Worm (Caenorhabditis elegans) whole organism, early embryonic: Measurements from ENCODE around the gene C25B8.8.

Experiments
- B0310.2 ChIP-seq: sonication (generic microtip); optimal IDR thresholded peaks from 2 replicates; lab custom pipeline; 2016; ENCODE audit warnings: mild to moderate bottlenecking, missing genetic modification characterization, missing compliant biosample characterization
- F13C5.2 ChIP-seq: sonication (generic microtip); optimal IDR thresholded peaks from 2 replicates; lab custom pipeline; 2017; ENCODE audit warnings: mild to moderate bottlenecking, missing genetic modification characterization, inconsistent platforms, missing compliant biosample characterization
- aly-1 ChIP-seq: sonication (generic microtip); optimal IDR thresholded peaks from 2 replicates; lab custom pipeline; 2016; ENCODE audit warnings: missing genetic modification characterization, missing compliant biosample characterization
- ama-1 ChIP-seq: fragments of 150-350 bp; optimal IDR thresholded peaks from 2 replicates; lab custom pipeline; 2014
- ceh-13 ChIP-seq: fragments of 200-800 bp; sonication (Bioruptor generic); optimal IDR thresholded peaks from 2 replicates; lab custom pipeline; 2018; ENCODE audit warnings: mild to moderate bottlenecking, missing genetic modification characterization, missing compliant biosample characterization
- ceh-36 ChIP-seq: sonication (generic microtip); optimal IDR thresholded peaks from 2 replicates; lab custom pipeline; 2016; ENCODE audit warnings: missing genetic modification characterization, inconsistent platforms, missing compliant biosample characterization
- ets-7 ChIP-seq: sonication (generic microtip); optimal IDR thresholded peaks from 2 replicates; lab custom pipeline; 2016; ENCODE audit warnings: missing genotype, missing genetic modification characterization, missing compliant biosample characterization
- flt-1 ChIP-seq: fragments of 200-800 bp; sonication (Bioruptor generic); IDR thresholded peaks from 2 replicates; pipeline ENCODE4 v1.3.6; 2022; ENCODE audit warnings: missing genetic modification characterization, missing compliant biosample characterization
- hmbx-1 ChIP-seq: sonication (generic microtip); optimal IDR thresholded peaks from 2 replicates; lab custom pipeline; 2016; ENCODE audit warnings: mild to moderate bottlenecking, missing genetic modification characterization, missing compliant biosample characterization
- hmg-4 ChIP-seq: fragments of 200-800 bp; sonication (Bioruptor generic); optimal IDR thresholded peaks from 2 replicates; lab custom pipeline; 2018; ENCODE audit warnings: mild to moderate bottlenecking, missing genetic modification characterization, missing compliant biosample characterization
- hnd-1 ChIP-seq: sonication (generic microtip); optimal IDR thresholded peaks from 2 replicates; lab custom pipeline; 2016; ENCODE audit warnings: missing genetic modification characterization, missing compliant biosample characterization
- pes-1 ChIP-seq: fragments of 200-800 bp; sonication (Bioruptor generic); IDR thresholded peaks from 2 replicates; pipeline ENCODE4 v1.3.6; 2022; ENCODE audit warnings: missing genetic modification reagents, missing genetic modification characterization, missing compliant biosample characterization
- scrt-1 ChIP-seq: fragments of 200-800 bp; sonication (Bioruptor generic); IDR thresholded peaks from 2 replicates; pipeline ENCODE4 v1.3.6; 2022; ENCODE audit warnings: missing genetic modification characterization, missing compliant biosample characterization
- sea-1 ChIP-seq: fragments of 200-800 bp; sonication (Bioruptor generic); conservative IDR thresholded peaks from 2 replicates; pipeline ENCODE4 v1.3.6; 2022; ENCODE audit warnings: missing genetic modification characterization, missing compliant biosample characterization
- tbx-11 ChIP-seq: fragments of 200-800 bp; sonication (Bioruptor generic); IDR thresholded peaks from 2 replicates; pipeline ENCODE4 v1.3.6; 2022; ENCODE audit warnings: missing genetic modification characterization, missing compliant biosample characterization
- tbx-37 ChIP-seq: fragments of 200-800 bp; sonication (Bioruptor generic); conservative IDR thresholded peaks from 2 replicates; pipeline ENCODE4 v1.3.6; 2022; ENCODE audit warnings: missing genetic modification reagents, missing genetic modification characterization, missing compliant biosample characterization
- tra-4 ChIP-seq: sonication (generic microtip); optimal IDR thresholded peaks from 2 replicates; lab custom pipeline; 2017; ENCODE audit warnings: missing genetic modification characterization, missing compliant biosample characterization

C25B8.8 gene

ce11 chrX:6609251-6609650, 566 bp upstream of the C25B8.8 start:
- no peak for TF ChIP-seq ets-7 (tag; lab: Kevin White, UChicago)
- no peak for TF ChIP-seq scrt-1 (GFP tag; lab: Robert Waterston, UW)
- TF ChIP-seq hmbx-1 (tag; lab: Kevin White, UChicago) = no peak
- TF ChIP-seq tra-4 (tag; lab: Kevin White, UChicago) = no peak
- no peak for TF ChIP-seq tbx-37 (GFP tag; lab: Robert Waterston, UW)
- no peak for TF ChIP-seq B0310.2 (tag; lab: Kevin White, UChicago)
- no peak for TF ChIP-seq sea-1 (GFP tag; lab: Robert Waterston, UW)
- no peak for TF ChIP-seq ceh-36
- no peak for TF ChIP-seq F13C5.2 (tag; lab: Kevin White, UChicago)
- TF ChIP-seq ceh-13 (GFP tag; lab: Kevin White, UChicago) = no peak

ce11 chrX:6613537-6613936, 3.7 kb downstream of the C25B8.8 start:
- TF ChIP-seq F13C5.2 (tag; lab: Kevin White, UChicago) = no peak
- no peak for TF ChIP-seq aly-1 (tag; lab: Kevin White, UChicago)
- no peak for TF ChIP-seq hmg-4 (GFP tag; lab: Kevin White, UChicago)
- no peak for TF ChIP-seq hmbx-1 (tag; lab: Kevin White, UChicago)
- TF ChIP-seq hnd-1 (tag; lab: Kevin White, UChicago) = no peak
- no peak for TF ChIP-seq tra-4 (tag; lab: Kevin White, UChicago)
- no peak for TF ChIP-seq sea-1 (GFP tag; lab: Robert Waterston, UW)

ce11 chrX:6617622-6618021, 7.8 kb downstream of the C25B8.8 start:
- TF ChIP-seq sea-1 (GFP tag; lab: Robert Waterston, UW) (0 out of 2 replicates have a peak, but pooled peaks have one; percentile 57), B0310.2 (tag; lab: Kevin White, UChicago) (no peak)

- no peak for TF ChIP-seq sea-1 (GFP tag; lab: Robert Waterston, UW)
- TF ChIP-seq tbx-11 (GFP tag; lab: Robert Waterston, UW) = no peak
- TF ChIP-seq pes-1 (GFP tag; lab: Robert Waterston, UW) = no peak
- TF ChIP-seq scrt-1 (GFP tag; lab: Robert Waterston, UW) = no peak
- no peak for TF ChIP-seq B0310.2 (tag; lab: Kevin White, UChicago)
- TF ChIP-seq ama-1 (lab: Kevin White, UChicago) = no peak
Measured at ce11 chrX:6618712-6619111, 8.9 kb downstream of the C25B8.8 start, which contains the start of gene kqt-1. Gene kqt-1, plus strand, starts transcription at chrX:6619012.

- TF ChIP-seq B0310.2 (tag; lab: Kevin White, UChicago) (no peak), flt-1 (peak; percentile 2; the same call in 1 of the 2 replicates), ama-1 (lab: Kevin White, UChicago) (peak; percentile 94), sea-1 (GFP tag; lab: Robert Waterston, UW) (no peak; the same call in 1 of the 2 replicates)
Measured at ce11 chrX:6622552-6623236, 12.9 kb downstream of the C25B8.8 start, which contains the start of gene clec-266. Gene clec-266, minus strand, starts transcription at chrX:6622915.

- no peak for TF ChIP-seq flt-1
- no peak for TF ChIP-seq B0310.2 (tag; lab: Kevin White, UChicago)
- no peak for TF ChIP-seq ceh-36
- TF ChIP-seq aly-1 (tag; lab: Kevin White, UChicago) = no peak
- TF ChIP-seq tra-4 (tag; lab: Kevin White, UChicago) = no peak
- TF ChIP-seq sea-1 (GFP tag; lab: Robert Waterston, UW) = no peak
- no peak for TF ChIP-seq F13C5.2 (tag; lab: Kevin White, UChicago)
- TF ChIP-seq tbx-37 (GFP tag; lab: Robert Waterston, UW) = no peak
- no peak for TF ChIP-seq tbx-11 (GFP tag; lab: Robert Waterston, UW)
- no peak for TF ChIP-seq ama-1 (lab: Kevin White, UChicago)
- no peak for TF ChIP-seq ets-7 (tag; lab: Kevin White, UChicago)
Measured at ce11 chrX:6625275-6625674, 15.5 kb downstream of the C25B8.8 start.

ce11 chrX:6630645-6631044, 20.8 kb downstream of the C25B8.8 start:
- TF ChIP-seq aly-1 (tag; lab: Kevin White, UChicago) (no peak), B0310.2 (tag; lab: Kevin White, UChicago) (no peak), tbx-37 (GFP tag; lab: Robert Waterston, UW) (no peak), ets-7 (tag; lab: Kevin White, UChicago) (no peak), pes-1 (GFP tag; lab: Robert Waterston, UW) (no peak), ceh-13 (GFP tag; lab: Kevin White, UChicago) (no peak), hmg-4 (GFP tag; lab: Kevin White, UChicago) (no peak), F13C5.2 (tag; lab: Kevin White, UChicago) (no peak), hmbx-1 (tag; lab: Kevin White, UChicago) (no peak), flt-1 (no peak), ama-1 (lab: Kevin White, UChicago) (no peak)

- TF ChIP-seq aly-1 (tag; lab: Kevin White, UChicago) (no peak), tbx-11 (GFP tag; lab: Robert Waterston, UW) (no peak), tra-4 (tag; lab: Kevin White, UChicago) (no peak), hmbx-1 (tag; lab: Kevin White, UChicago) (no peak), sea-1 (GFP tag; lab: Robert Waterston, UW) (no peak), F13C5.2 (tag; lab: Kevin White, UChicago) (no peak), flt-1 (no peak), hmg-4 (GFP tag; lab: Kevin White, UChicago) (no peak)
Measured at ce11 chrX:6631437-6631836, 21.6 kb downstream of the C25B8.8 start, which contains the start of gene aexr-2. Gene aexr-2, minus strand, starts transcription at chrX:6631537.
